Fruit fly (Drosophila melanogaster): Measurements from ENCODE around the gene CG32163.

Gene CG32163

DNA sequence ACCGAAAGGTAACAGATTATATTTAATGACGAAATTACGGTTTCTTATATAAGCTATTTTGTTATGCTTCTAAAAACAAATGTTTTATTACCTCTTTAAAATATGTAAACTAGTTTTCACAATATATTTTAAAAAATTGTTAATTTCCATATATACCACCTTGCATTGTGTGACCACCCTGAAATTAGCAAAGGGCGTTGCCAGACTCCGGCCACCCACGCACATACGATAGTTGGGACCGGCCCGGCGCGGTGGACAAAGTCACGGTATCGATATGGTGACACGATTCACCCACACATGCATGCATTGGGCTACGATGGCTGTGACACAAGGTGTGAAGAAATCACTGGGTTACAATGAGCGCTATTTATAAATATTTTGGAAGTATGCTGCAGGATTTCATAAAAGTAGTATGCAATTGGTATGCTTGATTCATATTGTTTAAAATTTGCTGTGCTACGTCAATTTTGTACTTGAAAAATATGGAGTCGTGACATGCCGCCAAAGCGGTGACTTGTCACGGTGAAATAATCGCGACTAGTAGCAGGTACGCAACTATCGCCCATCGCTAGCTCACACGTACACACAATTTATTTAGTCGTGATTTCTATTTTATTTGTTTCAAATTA, 1.2 kb downstream of the CG32163 start (continued):
- no peak for TF ChIP-seq salr (GFP tag; optimal IDR thresholded peaks at IDR 0.05)
- TF ChIP-seq CG1621 (tag; optimal IDR thresholded peaks at IDR 0.05) = peak; percentile 37
- TF ChIP-seq svp (GFP tag) = no peak
- no peak for TF ChIP-seq CG32006 (GFP tag; optimal IDR thresholded peaks at IDR 0.05)
- TF ChIP-seq Hr4 (GFP tag; optimal IDR thresholded peaks at IDR 0.05) = no peak
- peak; percentile 43; the same call in 1 of the 2 replicates for TF ChIP-seq CG15336 (GFP tag; IDR thresholded peaks at IDR 0.05)
- TF ChIP-seq CG34406 (GFP tag; optimal IDR thresholded peaks at IDR 0.05) = no peak
- no peak for TF ChIP-seq CG10669 (GFP tag; optimal IDR thresholded peaks at IDR 0.05)
- TF ChIP-seq Smox (GFP tag; optimal IDR thresholded peaks at IDR 0.05) = no peak
- TF ChIP-seq esn (GFP tag; optimal IDR thresholded peaks at IDR 0.05) = peak; percentile 66
- TF ChIP-seq CG10631 (GFP tag; optimal IDR thresholded peaks at IDR 0.05) = no peak
- TF ChIP-seq spab (GFP tag; optimal IDR thresholded peaks at IDR 0.05) = no peak
- TF ChIP-seq Sox102F (GFP tag; optimal IDR thresholded peaks at IDR 0.05) = no peak
- TF ChIP-seq CG6854 (GFP tag; optimal IDR thresholded peaks at IDR 0.05) = no peak
- peak; percentile 64 for TF ChIP-seq Sox14 (GFP tag; optimal IDR thresholded peaks at IDR 0.05)
- TF ChIP-seq lz (GFP tag; optimal IDR thresholded peaks at IDR 0.05) = peak; percentile 52
- peak; percentile 54 for TF ChIP-seq Ets21C (GFP tag; optimal IDR thresholded peaks at IDR 0.05)

DNA sequence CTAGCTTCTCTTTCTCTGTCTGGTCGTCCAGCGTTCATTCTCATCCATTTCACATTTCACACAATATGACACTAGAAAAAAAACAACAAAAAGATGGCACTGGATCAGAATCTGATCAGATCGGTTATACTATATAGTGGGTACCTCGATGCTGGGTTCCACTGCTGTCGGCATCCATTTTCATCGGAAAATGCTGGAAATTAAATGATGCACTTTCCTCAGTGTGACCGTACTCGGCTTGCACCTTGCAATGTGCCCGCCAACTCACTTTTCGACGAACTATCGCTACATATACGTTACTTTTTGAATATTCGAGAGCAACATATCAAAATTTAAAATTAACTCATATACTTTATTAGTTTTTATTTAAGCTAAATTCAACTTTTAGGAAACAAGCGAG, 3.9 kb downstream of the CG32163 start, which contains the start of gene tra:
Gene tra (minus strand): TSS at position 191 of the 400 bp plus-strand sequence.
- TF ChIP-seq Blimp-1 (GFP tag; optimal IDR thresholded peaks at IDR 0.05) (no peak), Eip78C (GFP tag) (peak; percentile 69)

- TF ChIP-seq CG1621 (tag; optimal IDR thresholded peaks at IDR 0.05) (peak; percentile 12), acj6 (GFP tag; optimal IDR thresholded peaks at IDR 0.05) (no peak), CG6808 (GFP tag; optimal IDR thresholded peaks at IDR 0.05) (no peak), CG8119 (GFP tag; IDR thresholded peaks at IDR 0.05) (no peak), dac (GFP tag; optimal IDR thresholded peaks at IDR 0.05) (no peak), CG4318 (GFP tag; optimal IDR thresholded peaks at IDR 0.05) (no peak), CG10631 (GFP tag; optimal IDR thresholded peaks at IDR 0.05) (no peak), CG6163 (GFP tag; IDR thresholded peaks at IDR 0.05) (no peak)
Observed at dm6 chr3L:16594922-16595518, 8.1 kb downstream of the CG32163 start, which contains the start of the genes spd-2 and Apl. spd-2 (minus strand) TSS chr3L:16595014. Apl (plus strand) TSS chr3L:16595181.

dm6 chr3L:16602736-16603144, 15.8 kb downstream of the CG32163 start, which contains the start of gene Arts:
Arts (plus strand) TSS chr3L:16602851.
- TF ChIP-seq Eip93F (GFP tag; optimal IDR thresholded peaks at IDR 0.05) = peak; percentile 34
- peak; percentile 48 for TF ChIP-seq CG10631 (GFP tag; optimal IDR thresholded peaks at IDR 0.05)
- peak; percentile 20 for TF ChIP-seq OdsH (GFP tag; optimal IDR thresholded peaks at IDR 0.05)
- TF ChIP-seq Smox (GFP tag; optimal IDR thresholded peaks at IDR 0.05) = peak; percentile 0
- peak; percentile 74 for TF ChIP-seq svp (GFP tag)
- TF ChIP-seq CG4318 (GFP tag; optimal IDR thresholded peaks at IDR 0.05) = no peak
- no peak for TF ChIP-seq CG11762 (GFP tag; optimal IDR thresholded peaks at IDR 0.05; ENCODE audit: insufficient read depth)
- TF ChIP-seq CG6792 (GFP tag; optimal IDR thresholded peaks at IDR 0.05) = peak; percentile 17
- TF ChIP-seq esn (GFP tag; optimal IDR thresholded peaks at IDR 0.05) = peak; percentile 41
- TF ChIP-seq CG1621 (tag; optimal IDR thresholded peaks at IDR 0.05) = no peak
- no peak for TF ChIP-seq Eip75B (GFP tag; optimal IDR thresholded peaks at IDR 0.05)
- TF ChIP-seq CG15336 (GFP tag; IDR thresholded peaks at IDR 0.05) = no peak
- peak; percentile 40 for TF ChIP-seq CG32006 (GFP tag; optimal IDR thresholded peaks at IDR 0.05)
- TF ChIP-seq Eip78C (GFP tag) = peak; percentile 57
- no peak for TF ChIP-seq fd85E (GFP tag; optimal IDR thresholded peaks at IDR 0.05)
- peak; percentile 7 for TF ChIP-seq CG34406 (GFP tag; optimal IDR thresholded peaks at IDR 0.05)
- TF ChIP-seq dsx (GFP tag; optimal IDR thresholded peaks at IDR 0.05; ENCODE audit: poor library complexity, severe bottlenecking) = no peak
- TF ChIP-seq Hr4 (GFP tag; optimal IDR thresholded peaks at IDR 0.05) = peak; percentile 30
- TF ChIP-seq CG3919 (GFP tag; optimal IDR thresholded peaks at IDR 0.05) = peak; percentile 31
- peak; percentile 40 for TF ChIP-seq CG3032 (tag; optimal IDR thresholded peaks at IDR 0.05)
- peak; percentile 13 for TF ChIP-seq Ets96B (tag; optimal IDR thresholded peaks at IDR 0.05)
- peak; percentile 25 for TF ChIP-seq pdm3 (GFP tag; optimal IDR thresholded peaks at IDR 0.05)
- TF ChIP-seq lz (GFP tag; optimal IDR thresholded peaks at IDR 0.05) = peak; percentile 13
- peak; percentile 6 for TF ChIP-seq Sox14 (GFP tag; optimal IDR thresholded peaks at IDR 0.05)
- no peak for TF ChIP-seq eg (GFP tag; IDR thresholded peaks at IDR 0.05)
- TF ChIP-seq acj6 (GFP tag; optimal IDR thresholded peaks at IDR 0.05) = peak; percentile 44
- peak; percentile 59 for TF ChIP-seq CG6808 (GFP tag; optimal IDR thresholded peaks at IDR 0.05)
- peak; percentile 38 for TF ChIP-seq achi (GFP tag; optimal IDR thresholded peaks at IDR 0.05)
- TF ChIP-seq CG31627 (GFP tag; optimal IDR thresholded peaks at IDR 0.05) = peak; percentile 26
- peak; percentile 25 for TF ChIP-seq Met (GFP tag; optimal IDR thresholded peaks at IDR 0.05)
- TF ChIP-seq Hr39 (GFP tag; optimal IDR thresholded peaks at IDR 0.05) = peak; percentile 5
- no peak for TF ChIP-seq salr (GFP tag; optimal IDR thresholded peaks at IDR 0.05)
- peak; percentile 18 for TF ChIP-seq topi (GFP tag; optimal IDR thresholded peaks at IDR 0.05)
